Worm (Caenorhabditis elegans): ENCODE data around the gene Y51A2B.5.
"Not testable (repeated sequence)": the region's sequence is repeated elsewhere in the genome, so short reads cannot be mapped to it uniquely, and the experiment has no call there.

Y51A2B.5 gene

DNA sequence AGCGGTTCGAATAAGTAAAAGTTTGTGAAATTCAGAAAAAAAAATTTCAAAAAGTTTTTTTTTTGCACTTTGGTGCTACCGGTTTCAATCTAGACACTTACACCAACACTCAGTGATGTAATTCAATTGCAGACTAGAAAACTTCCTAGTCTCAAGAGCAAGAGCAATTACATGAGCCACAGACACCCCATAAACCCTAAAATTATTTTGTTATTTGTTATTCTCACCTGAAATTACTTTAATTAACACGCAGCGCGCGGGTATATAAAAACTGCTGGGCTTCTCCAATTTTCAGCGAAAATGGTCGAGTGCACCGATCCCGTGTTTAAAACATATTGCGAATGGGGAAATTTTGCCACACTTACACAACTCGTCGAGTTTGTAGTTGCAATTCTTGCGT lies 37.2 kb downstream of the Y51A2B.5 start, which contains the start of gene srw-83:
srw-83 (plus strand) TSS at position 301 of the 400 bp plus-strand sequence.
- TF ChIP-seq dao-5 (tag; optimal IDR thresholded peaks at IDR 0.05): no peak
- TF ChIP-seq him-1 (tag; optimal IDR thresholded peaks at IDR 0.05): no peak
- no peak for TF ChIP-seq W03F9.2 (tag; optimal IDR thresholded peaks at IDR 0.05)

DNA sequence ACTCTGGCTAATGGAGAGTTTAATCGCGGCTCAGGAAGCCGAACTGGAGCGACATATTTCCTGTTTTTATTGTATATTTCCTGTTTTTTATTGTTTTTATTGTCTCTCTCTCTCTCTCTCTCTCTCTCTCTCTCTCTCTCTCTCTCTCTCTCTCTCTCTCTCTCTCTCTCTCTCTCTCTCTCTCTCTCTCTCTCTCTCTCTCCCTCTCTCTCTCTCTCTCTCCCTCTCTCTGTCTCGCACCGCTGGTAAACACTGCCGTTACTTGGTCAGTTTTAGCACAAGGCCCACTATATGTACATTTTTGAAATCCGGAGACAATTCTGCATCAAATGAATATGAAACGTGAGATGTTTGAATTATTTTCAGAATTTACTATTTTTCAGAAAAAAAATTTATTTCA lies 41.7 kb downstream of the Y51A2B.5 start:
- TF ChIP-seq W03F9.2 (tag; optimal IDR thresholded peaks at IDR 0.05): no peak
- no peak for TF ChIP-seq him-1 (tag; optimal IDR thresholded peaks at IDR 0.05)
- no peak for TF ChIP-seq dao-5 (tag; optimal IDR thresholded peaks at IDR 0.05)

DNA sequence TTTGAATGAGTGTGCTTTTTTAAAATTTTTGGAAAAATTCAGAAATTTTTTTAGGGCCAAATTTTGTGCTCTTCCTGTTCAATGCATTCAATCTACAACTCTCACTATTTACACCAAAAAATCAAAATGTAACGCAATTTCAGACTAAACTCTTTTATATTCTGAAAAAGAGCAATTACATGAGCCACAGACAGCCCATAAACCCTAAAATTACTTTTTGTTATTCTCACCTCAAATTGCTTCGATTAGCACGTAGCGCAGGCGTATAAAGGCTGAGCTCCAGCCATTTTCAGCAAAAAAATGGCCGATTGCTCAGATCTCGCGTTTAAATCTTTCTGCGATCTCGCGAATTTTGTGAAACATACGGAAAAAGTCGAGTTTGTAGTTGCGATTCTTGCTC lies 42.4 kb downstream of the Y51A2B.5 start, which contains the start of gene srw-82:
srw-82 (plus strand) TSS at position 301 of the 400 bp plus-strand sequence.
- TF ChIP-seq W03F9.2 (tag; optimal IDR thresholded peaks at IDR 0.05): no peak
- no peak for TF ChIP-seq dao-5 (tag; optimal IDR thresholded peaks at IDR 0.05)
- no peak for TF ChIP-seq him-1 (tag; optimal IDR thresholded peaks at IDR 0.05)

DNA sequence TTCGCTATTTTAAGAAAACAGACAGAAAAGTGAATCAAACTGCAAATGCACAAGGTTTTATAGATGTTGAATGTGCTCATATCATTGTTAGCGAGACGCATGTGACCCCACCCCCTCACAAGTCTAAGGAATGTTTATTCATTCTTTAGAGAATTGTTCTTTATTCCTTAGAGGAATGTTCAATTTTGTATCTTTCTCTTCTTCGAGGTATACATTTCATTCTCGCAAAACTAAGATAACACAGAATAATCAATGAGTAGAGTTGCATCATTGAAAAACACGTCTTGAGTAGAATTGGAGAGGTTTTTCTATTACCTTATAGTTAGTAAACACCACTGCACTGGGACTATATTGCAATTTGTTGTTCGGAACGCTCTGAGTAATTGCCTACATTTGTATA lies 45.9 kb downstream of the Y51A2B.5 start, which contains the start of gene ZK262.20:
ZK262.20 (minus strand) TSS at position 101 of the 400 bp plus-strand sequence.
- TF ChIP-seq W03F9.2 (tag; optimal IDR thresholded peaks at IDR 0.05): no peak
- no peak for TF ChIP-seq dao-5 (tag; optimal IDR thresholded peaks at IDR 0.05)
- no peak for TF ChIP-seq him-1 (tag; optimal IDR thresholded peaks at IDR 0.05)

DNA sequence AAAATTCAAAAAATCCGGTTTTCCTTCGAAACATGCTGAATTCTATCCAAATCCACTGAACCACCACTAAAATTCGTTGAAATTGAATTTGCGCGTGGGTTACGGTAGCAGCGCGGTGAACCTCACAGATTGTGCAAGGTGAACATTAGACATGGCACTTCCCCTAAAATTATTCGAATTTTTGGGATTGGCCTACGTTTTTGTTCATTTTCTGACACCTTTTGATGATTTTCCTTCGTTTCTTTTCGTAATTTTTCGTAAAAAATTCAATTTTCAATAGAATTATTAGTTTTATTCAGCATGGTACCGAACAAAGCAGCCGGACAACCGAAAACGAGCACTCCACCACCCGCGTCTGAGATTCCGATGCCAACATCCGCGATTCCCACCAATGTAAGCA lies 49.0 kb downstream of the Y51A2B.5 start, which contains the start of gene ZK262.8:
ZK262.8 (plus strand) TSS at position 301 of the 400 bp plus-strand sequence.
- no peak for TF ChIP-seq dao-5 (tag; optimal IDR thresholded peaks at IDR 0.05)
- no peak for TF ChIP-seq W03F9.2 (tag; optimal IDR thresholded peaks at IDR 0.05)
- no peak for TF ChIP-seq him-1 (tag; optimal IDR thresholded peaks at IDR 0.05)

DNA sequence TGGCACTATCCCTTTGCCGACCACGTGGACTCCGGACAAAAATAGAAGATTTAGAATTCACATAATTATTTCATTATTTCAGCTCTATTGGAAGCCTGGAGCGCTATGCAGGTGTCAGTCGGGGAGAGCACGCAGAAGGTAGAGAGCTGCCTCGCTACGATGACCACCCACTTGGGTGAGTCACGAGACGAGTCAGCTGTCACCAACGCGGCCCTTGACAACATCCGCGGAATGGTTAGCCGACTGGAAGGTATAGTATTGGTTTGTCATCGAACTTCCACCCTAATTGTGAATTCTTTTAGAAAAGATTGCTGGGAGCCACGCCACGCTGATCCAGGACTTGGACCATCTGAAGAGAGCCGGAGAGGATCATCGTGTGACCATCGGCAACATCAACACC lies 50.4 kb downstream of the Y51A2B.5 start, which contains the start of gene ZK262.9:
ZK262.9 (plus strand) TSS at position 301 of the 400 bp plus-strand sequence.
- TF ChIP-seq W03F9.2, dao-5, him-1 (tag; optimal IDR thresholded peaks at IDR 0.05): not testable (repeated sequence)
